Worm (Caenorhabditis elegans): Measurements from ENCODE around the gene tsp-2.

tsp-2 gene

DNA sequence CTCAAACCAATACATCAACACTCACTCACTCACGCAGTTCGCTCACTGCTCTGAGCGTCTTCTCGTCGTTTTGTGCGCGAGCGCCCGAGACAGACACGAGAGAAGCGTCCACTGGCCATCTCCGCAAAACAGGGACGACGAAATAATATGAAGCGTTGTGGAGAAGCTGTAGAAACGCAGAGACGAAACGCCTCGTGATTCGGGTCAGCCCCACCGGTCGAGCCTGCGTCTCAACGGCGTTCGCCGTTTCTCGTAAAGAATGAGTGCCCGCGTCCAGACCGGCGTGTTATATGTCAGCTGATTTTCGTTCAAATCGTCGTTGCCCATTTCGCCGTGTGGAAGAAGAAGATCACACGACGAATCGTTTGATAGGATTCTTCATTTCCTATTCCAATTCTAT is 10.2 kb downstream of the tsp-2 start, which contains the start of gene fbxl-1 (continued):
- TF ChIP-seq hmg-1.2 (GFP tag; IDR thresholded peaks at IDR 0.05) (peak; percentile 79; the same call in 1 of the 2 replicates), ztf-25 (GFP tag; IDR thresholded peaks at IDR 0.05) (no peak), lir-1 (GFP tag; conservative IDR thresholded peaks at IDR 0.05) (peak; percentile 82), ceh-79 (tag; optimal IDR thresholded peaks at IDR 0.05) (no peak), rcor-1 (GFP tag; IDR thresholded peaks at IDR 0.05) (peak; percentile 42; the same call in 1 of the 2 replicates), pha-4 (tag; optimal IDR thresholded peaks at IDR 0.05) (peak; percentile 32), athp-1 (tag; optimal IDR thresholded peaks at IDR 0.05) (peak; percentile 65), K11D2.4 (GFP tag; IDR thresholded peaks at IDR 0.05) (peak; percentile 77; the same call in 1 of the 2 replicates), sptf-2 (GFP tag; optimal IDR thresholded peaks at IDR 0.05) (no peak), F33H1.4 (GFP tag; IDR thresholded peaks at IDR 0.05) (peak; percentile 16; the same call in 1 of the 2 replicates), repo-1 (tag; optimal IDR thresholded peaks at IDR 0.05) (peak; percentile 30), sea-2 (GFP tag; IDR thresholded peaks at IDR 0.05) (no peak), chd-7 (tag; optimal IDR thresholded peaks at IDR 0.05) (peak; percentile 79), ztf-26 (tag; optimal IDR thresholded peaks at IDR 0.05) (peak; percentile 34), ekl-4 (GFP tag; IDR thresholded peaks at IDR 0.05) (peak; percentile 49; the same call in 1 of the 2 replicates), zfh-2 (GFP tag; conservative IDR thresholded peaks at IDR 0.05) (peak; percentile 98), lin-26 (GFP tag; IDR thresholded peaks at IDR 0.05) (peak; percentile 68; the same call in 1 of the 2 replicates)

DNA sequence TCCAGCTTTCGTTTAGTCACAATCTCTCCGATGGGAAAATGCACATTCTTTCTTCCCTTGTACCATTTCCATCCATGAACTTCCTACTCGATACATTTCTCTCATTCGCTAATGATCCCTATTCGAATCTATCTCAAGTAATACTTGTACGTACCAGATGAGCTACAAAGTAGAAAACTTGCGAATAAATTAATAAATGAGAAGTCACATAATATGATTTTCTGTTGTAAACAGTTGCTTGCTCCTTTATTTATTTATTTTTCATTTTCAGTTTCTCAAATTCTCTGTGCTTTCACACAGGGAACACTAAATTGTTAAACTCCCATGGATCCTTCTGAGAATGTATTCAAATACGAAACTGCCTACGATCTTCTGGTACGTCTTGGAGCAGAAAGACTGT is 11.6 kb downstream of the tsp-2 start, which contains the start of gene rfs-1:
TSS of gene rfs-1 (plus strand) at position 301 of the 400 bp plus-strand sequence.
- TF ChIP-seq B0336.3 (GFP tag; IDR thresholded peaks at IDR 0.05) (peak; percentile 55; the same call in 1 of the 2 replicates), egl-18 (GFP tag; IDR thresholded peaks at IDR 0.05) (no peak), let-607 (tag; optimal IDR thresholded peaks at IDR 0.05) (no peak), hlh-12 (tag; optimal IDR thresholded peaks at IDR 0.05) (no peak), madf-3 (GFP tag; IDR thresholded peaks at IDR 0.05) (0 out of 2 replicates have a peak, but pooled peaks have one; percentile 40), C17E4.6 (GFP tag; IDR thresholded peaks at IDR 0.05) (no peak)

DNA sequence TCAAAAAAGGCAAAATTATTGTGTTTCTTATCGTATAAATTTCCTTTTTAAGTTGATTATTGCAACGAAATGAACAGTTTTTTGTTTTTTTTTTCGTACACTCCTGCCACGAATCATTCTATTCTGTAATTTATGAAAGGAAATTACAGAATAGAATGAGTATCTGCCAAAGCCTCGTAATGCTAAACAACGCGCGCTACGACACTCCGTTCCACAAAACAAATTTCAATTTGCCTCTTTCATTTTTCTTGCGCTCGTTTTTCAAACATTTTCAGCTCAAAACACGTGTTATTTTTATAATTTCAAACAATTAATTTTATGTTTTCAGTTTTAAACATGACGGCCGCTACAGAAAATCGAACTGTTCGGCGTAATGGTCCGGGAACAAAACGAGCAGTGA is 13.0 kb downstream of the tsp-2 start, which contains the start of gene mob-4:
TSS of gene mob-4 (plus strand) at position 329 of the 400 bp plus-strand sequence.
- peak; percentile 88 for TF ChIP-seq attf-3 (GFP tag; conservative IDR thresholded peaks at IDR 0.05)
- TF ChIP-seq egl-44 (GFP tag; IDR thresholded peaks at IDR 0.05), result no peak

DNA sequence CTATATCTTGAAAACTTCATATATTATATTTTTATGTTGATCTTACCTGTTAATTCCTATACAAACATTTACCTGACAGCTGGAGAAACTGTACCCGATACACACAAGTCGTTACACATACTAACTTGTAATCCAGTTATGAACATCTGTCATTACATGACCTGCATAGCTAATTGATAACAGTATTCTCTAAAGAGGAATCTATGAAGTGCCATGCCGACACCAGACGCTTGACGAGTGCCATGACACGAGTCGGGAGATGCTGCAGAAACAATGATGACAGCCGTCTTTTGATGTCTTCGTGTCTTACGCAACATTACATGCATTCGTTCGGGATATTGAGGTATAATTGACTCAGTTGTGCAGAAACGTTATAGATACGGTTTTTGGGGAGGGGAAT is 17.7 kb downstream of the tsp-2 start:
- TF ChIP-seq F55B11.4 (tag; optimal IDR thresholded peaks at IDR 0.05; ENCODE audit: borderline replicate concordance, insufficient read depth) (no peak), lsl-1 (GFP tag; optimal IDR thresholded peaks at IDR 0.05) (no peak), nhr-120 (GFP tag; IDR thresholded peaks at IDR 0.05) (no peak), ZK185.1 (tag; optimal IDR thresholded peaks at IDR 0.05; ENCODE audit: poor library complexity, severe bottlenecking) (no peak), nfyb-1 (GFP tag; IDR thresholded peaks at IDR 0.05) (no peak), ztf-18 (tag; optimal IDR thresholded peaks at IDR 0.05) (no peak), egl-44 (GFP tag; IDR thresholded peaks at IDR 0.05) (no peak), F52B5.7 (tag; optimal IDR thresholded peaks at IDR 0.05) (no peak), madf-3 (GFP tag; IDR thresholded peaks at IDR 0.05) (no peak), athp-1 (tag; optimal IDR thresholded peaks at IDR 0.05) (no peak), mel-28 (tag; optimal IDR thresholded peaks at IDR 0.05; ENCODE audit: borderline replicate concordance) (no peak), B0336.3 (GFP tag; IDR thresholded peaks at IDR 0.05) (no peak), C17E4.6 (GFP tag; IDR thresholded peaks at IDR 0.05) (no peak), aptf-3 (GFP tag; IDR thresholded peaks at IDR 0.05) (no peak), nhr-27 (tag; optimal IDR thresholded peaks at IDR 0.05) (no peak), pbrm-1 (GFP tag; IDR thresholded peaks at IDR 0.05) (no peak), cebp-2 (GFP tag; IDR thresholded peaks at IDR 0.05) (no peak), Y67H2A.10 (GFP tag; conservative IDR thresholded peaks at IDR 0.05) (no peak), C06A6.2 (GFP tag; conservative IDR thresholded peaks at IDR 0.05) (no peak), him-1 (tag; optimal IDR thresholded peaks at IDR 0.05) (no peak)

Measured in whole organism, young adult.